Worm (Caenorhabditis elegans) whole organism, early embryonic: ENCODE measurements around the gene Y46H3D.1.

ENCODE experiments used
- B0310.2 ChIP-seq: sonication (generic microtip); optimal IDR thresholded peaks from 2 replicates; lab custom pipeline; 2016; ENCODE audit warnings: mild to moderate bottlenecking, missing genetic modification characterization, missing compliant biosample characterization
- F13C5.2 ChIP-seq: sonication (generic microtip); optimal IDR thresholded peaks from 2 replicates; lab custom pipeline; 2017; ENCODE audit warnings: mild to moderate bottlenecking, missing genetic modification characterization, inconsistent platforms, missing compliant biosample characterization
- aly-1 ChIP-seq: sonication (generic microtip); optimal IDR thresholded peaks from 2 replicates; lab custom pipeline; 2016; ENCODE audit warnings: missing genetic modification characterization, missing compliant biosample characterization
- ama-1 ChIP-seq: fragments of 150-350 bp; optimal IDR thresholded peaks from 2 replicates; lab custom pipeline; 2014
- ceh-13 ChIP-seq: fragments of 200-800 bp; sonication (Bioruptor generic); optimal IDR thresholded peaks from 2 replicates; lab custom pipeline; 2018; ENCODE audit warnings: mild to moderate bottlenecking, missing genetic modification characterization, missing compliant biosample characterization
- ceh-36 ChIP-seq: sonication (generic microtip); optimal IDR thresholded peaks from 2 replicates; lab custom pipeline; 2016; ENCODE audit warnings: missing genetic modification characterization, inconsistent platforms, missing compliant biosample characterization
- ets-7 ChIP-seq: sonication (generic microtip); optimal IDR thresholded peaks from 2 replicates; lab custom pipeline; 2016; ENCODE audit warnings: missing genotype, missing genetic modification characterization, missing compliant biosample characterization
- flt-1 ChIP-seq: fragments of 200-800 bp; sonication (Bioruptor generic); IDR thresholded peaks from 2 replicates; pipeline ENCODE4 v1.3.6; 2022; ENCODE audit warnings: missing genetic modification characterization, missing compliant biosample characterization
- hmbx-1 ChIP-seq: sonication (generic microtip); optimal IDR thresholded peaks from 2 replicates; lab custom pipeline; 2016; ENCODE audit warnings: mild to moderate bottlenecking, missing genetic modification characterization, missing compliant biosample characterization
- hmg-4 ChIP-seq: fragments of 200-800 bp; sonication (Bioruptor generic); optimal IDR thresholded peaks from 2 replicates; lab custom pipeline; 2018; ENCODE audit warnings: mild to moderate bottlenecking, missing genetic modification characterization, missing compliant biosample characterization
- hnd-1 ChIP-seq: sonication (generic microtip); optimal IDR thresholded peaks from 2 replicates; lab custom pipeline; 2016; ENCODE audit warnings: missing genetic modification characterization, missing compliant biosample characterization
- pes-1 ChIP-seq: fragments of 200-800 bp; sonication (Bioruptor generic); IDR thresholded peaks from 2 replicates; pipeline ENCODE4 v1.3.6; 2022; ENCODE audit warnings: missing genetic modification reagents, missing genetic modification characterization, missing compliant biosample characterization
- scrt-1 ChIP-seq: fragments of 200-800 bp; sonication (Bioruptor generic); IDR thresholded peaks from 2 replicates; pipeline ENCODE4 v1.3.6; 2022; ENCODE audit warnings: missing genetic modification characterization, missing compliant biosample characterization
- sea-1 ChIP-seq: fragments of 200-800 bp; sonication (Bioruptor generic); conservative IDR thresholded peaks from 2 replicates; pipeline ENCODE4 v1.3.6; 2022; ENCODE audit warnings: missing genetic modification characterization, missing compliant biosample characterization
- tbx-11 ChIP-seq: fragments of 200-800 bp; sonication (Bioruptor generic); IDR thresholded peaks from 2 replicates; pipeline ENCODE4 v1.3.6; 2022; ENCODE audit warnings: missing genetic modification characterization, missing compliant biosample characterization
- tbx-37 ChIP-seq: fragments of 200-800 bp; sonication (Bioruptor generic); conservative IDR thresholded peaks from 2 replicates; pipeline ENCODE4 v1.3.6; 2022; ENCODE audit warnings: missing genetic modification reagents, missing genetic modification characterization, missing compliant biosample characterization
- tra-4 ChIP-seq: sonication (generic microtip); optimal IDR thresholded peaks from 2 replicates; lab custom pipeline; 2017; ENCODE audit warnings: missing genetic modification characterization, missing compliant biosample characterization

Gene Y46H3D.1

DNA sequence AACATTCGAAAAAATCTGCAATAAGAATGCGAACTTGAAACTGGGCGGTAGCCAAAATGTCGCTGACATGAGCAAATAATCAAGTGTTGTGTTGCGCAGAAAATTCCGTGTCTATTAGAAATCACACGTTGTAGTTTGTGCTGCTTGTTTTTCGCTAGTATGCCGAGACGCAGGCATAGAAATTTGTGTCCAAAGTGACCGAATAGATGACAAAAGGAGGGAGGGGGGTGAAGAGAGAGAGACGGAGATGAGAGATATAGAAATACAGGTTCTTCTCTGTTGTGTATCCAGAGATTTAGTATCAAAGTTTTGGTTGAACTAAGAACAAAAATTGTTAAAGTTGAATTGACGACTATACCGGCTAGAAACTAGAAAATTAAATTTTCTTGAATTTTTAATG is 15.0 kb upstream of the Y46H3D.1 start:
- TF ChIP-seq tbx-11 (no peak), pes-1 (GFP tag; lab: Robert Waterston, UW) (no peak), ceh-13 (GFP tag; lab: Kevin White, UChicago) (no peak), ceh-36 (tag; lab: Kevin White, UChicago) (no peak), sea-1 (GFP tag; lab: Robert Waterston, UW) (no peak), scrt-1 (no peak), F13C5.2 (tag; lab: Kevin White, UChicago) (no peak), B0310.2 (tag; lab: Kevin White, UChicago) (no peak), flt-1 (GFP tag; lab: Robert Waterston, UW) (no peak), tbx-37 (GFP tag; lab: Robert Waterston, UW) (no peak), ama-1 (lab: Kevin White, UChicago) (no peak), aly-1 (tag; lab: Kevin White, UChicago) (no peak), hmg-4 (GFP tag; lab: Kevin White, UChicago) (no peak), tra-4 (tag; lab: Kevin White, UChicago) (no peak)

ce11 chrV:1629329-1629728 is 13.0 kb upstream of the Y46H3D.1 start, which contains the start of gene nhr-238:
nhr-238 (minus strand) TSS chrV:1629432.
- no peak for TF ChIP-seq hmbx-1
- no peak for TF ChIP-seq tbx-37 (GFP tag; lab: Robert Waterston, UW)
- TF ChIP-seq ama-1 (lab: Kevin White, UChicago): no peak
- no peak for TF ChIP-seq tbx-11
- no peak for TF ChIP-seq flt-1 (GFP tag; lab: Robert Waterston, UW)
- no peak for TF ChIP-seq tra-4 (tag; lab: Kevin White, UChicago)
- no peak for TF ChIP-seq hnd-1
- TF ChIP-seq sea-1 (GFP tag; lab: Robert Waterston, UW): no peak
- no peak for TF ChIP-seq pes-1 (GFP tag; lab: Robert Waterston, UW)
- TF ChIP-seq ceh-36 (tag; lab: Kevin White, UChicago): no peak
- no peak for TF ChIP-seq aly-1 (tag; lab: Kevin White, UChicago)
- no peak for TF ChIP-seq B0310.2 (tag; lab: Kevin White, UChicago)
- TF ChIP-seq hmg-4 (GFP tag; lab: Kevin White, UChicago): no peak
- TF ChIP-seq ceh-13 (GFP tag; lab: Kevin White, UChicago): no peak
- TF ChIP-seq scrt-1: no peak
- TF ChIP-seq ets-7 (tag; lab: Kevin White, UChicago): no peak

- TF ChIP-seq ceh-13 (GFP tag; lab: Kevin White, UChicago) (no peak), hmbx-1 (no peak), tbx-11 (no peak), ama-1 (lab: Kevin White, UChicago) (no peak), ceh-36 (tag; lab: Kevin White, UChicago) (no peak), F13C5.2 (tag; lab: Kevin White, UChicago) (no peak), flt-1 (GFP tag; lab: Robert Waterston, UW) (no peak), aly-1 (tag; lab: Kevin White, UChicago) (no peak), pes-1 (GFP tag; lab: Robert Waterston, UW) (no peak), hmg-4 (GFP tag; lab: Kevin White, UChicago) (no peak), sea-1 (GFP tag; lab: Robert Waterston, UW) (no peak), ets-7 (tag; lab: Kevin White, UChicago) (no peak), scrt-1 (no peak), B0310.2 (tag; lab: Kevin White, UChicago) (no peak), tbx-37 (GFP tag; lab: Robert Waterston, UW) (no peak), tra-4 (tag; lab: Kevin White, UChicago) (no peak), hnd-1 (no peak)
Observed at ce11 chrV:1631148-1631547, 11.2 kb upstream of the Y46H3D.1 start, which contains the start of gene Y46H3D.8. Y46H3D.8 (minus strand) TSS chrV:1631248.

DNA sequence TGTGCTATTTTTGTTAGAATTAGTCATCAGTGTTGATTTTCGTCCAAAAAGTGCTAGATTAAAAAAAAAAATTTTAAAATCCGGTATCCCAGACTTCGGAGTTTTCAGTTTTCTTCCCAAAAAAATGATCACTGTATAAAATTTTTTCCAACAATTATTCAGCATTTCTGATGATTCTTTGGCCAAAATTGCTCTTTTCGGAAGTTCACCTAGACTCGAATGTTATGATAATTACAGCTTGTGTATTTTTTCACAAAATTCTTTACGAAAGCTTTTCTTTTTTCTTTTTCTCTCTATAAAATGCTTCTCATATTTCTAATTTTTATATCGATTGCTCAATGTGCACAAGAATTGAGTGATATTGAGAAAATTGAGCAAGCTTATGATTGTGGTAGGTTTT is 10.6 kb upstream of the Y46H3D.1 start, which contains the start of gene irld-17:
Gene irld-17, plus strand, starts transcription at position 301 of the 400 bp plus-strand sequence.
- TF ChIP-seq scrt-1 (no peak), hnd-1 (no peak), B0310.2 (tag; lab: Kevin White, UChicago) (no peak), pes-1 (GFP tag; lab: Robert Waterston, UW) (no peak), flt-1 (GFP tag; lab: Robert Waterston, UW) (no peak), ceh-13 (GFP tag; lab: Kevin White, UChicago) (no peak), hmbx-1 (no peak), ets-7 (tag; lab: Kevin White, UChicago) (no peak), ceh-36 (tag; lab: Kevin White, UChicago) (no peak), hmg-4 (GFP tag; lab: Kevin White, UChicago) (no peak), tbx-11 (no peak)

DNA sequence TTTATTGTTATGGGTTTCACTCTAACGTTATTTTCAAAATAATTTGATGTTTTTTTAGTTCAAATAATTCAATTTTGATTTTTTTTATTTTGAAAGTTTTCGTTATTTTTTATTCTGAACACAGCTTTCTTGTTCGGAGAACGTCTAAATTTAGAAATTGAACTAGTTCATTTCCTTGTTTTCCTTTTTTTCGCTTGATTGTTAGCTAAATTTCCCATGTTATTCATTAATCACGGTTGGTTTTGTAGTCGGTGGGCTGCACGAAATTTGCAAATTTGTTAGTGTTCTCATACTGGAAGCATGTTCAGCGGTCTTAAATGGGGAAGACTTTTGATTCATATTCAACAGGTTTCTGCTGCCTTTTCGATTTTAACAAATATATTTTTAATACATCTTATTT is 6.4 kb upstream of the Y46H3D.1 start, which contains the start of gene str-222:
Gene str-222, plus strand, starts transcription at position 301 of the 400 bp plus-strand sequence.
- no peak for TF ChIP-seq ceh-36 (tag; lab: Kevin White, UChicago)
- TF ChIP-seq ama-1 (lab: Kevin White, UChicago): no peak
- TF ChIP-seq hmg-4 (GFP tag; lab: Kevin White, UChicago): no peak
- no peak for TF ChIP-seq hmbx-1
- TF ChIP-seq flt-1 (GFP tag; lab: Robert Waterston, UW): no peak
- no peak for TF ChIP-seq tra-4 (tag; lab: Kevin White, UChicago)
- no peak for TF ChIP-seq tbx-37 (GFP tag; lab: Robert Waterston, UW)
- no peak for TF ChIP-seq sea-1 (GFP tag; lab: Robert Waterston, UW)
- TF ChIP-seq aly-1 (tag; lab: Kevin White, UChicago): no peak
- no peak for TF ChIP-seq pes-1 (GFP tag; lab: Robert Waterston, UW)
- TF ChIP-seq ets-7 (tag; lab: Kevin White, UChicago): no peak
- TF ChIP-seq B0310.2 (tag; lab: Kevin White, UChicago): no peak

ce11 chrV:1640008-1640407 is 2.3 kb upstream of the Y46H3D.1 start, which contains the start of gene str-221:
str-221 (plus strand) TSS chrV:1640308.
- TF ChIP-seq tbx-11 (no peak), hnd-1 (no peak)

- no peak for TF ChIP-seq scrt-1
- TF ChIP-seq hmbx-1: no peak
- no peak for TF ChIP-seq ceh-36 (tag; lab: Kevin White, UChicago)
- TF ChIP-seq ceh-13 (GFP tag; lab: Kevin White, UChicago): no peak
- TF ChIP-seq sea-1 (GFP tag; lab: Robert Waterston, UW): no peak
- no peak for TF ChIP-seq tbx-11
- TF ChIP-seq ama-1 (lab: Kevin White, UChicago): no peak
- TF ChIP-seq hmg-4 (GFP tag; lab: Kevin White, UChicago): no peak
- TF ChIP-seq aly-1 (tag; lab: Kevin White, UChicago): no peak
- TF ChIP-seq pes-1 (GFP tag; lab: Robert Waterston, UW): no peak
- no peak for TF ChIP-seq ets-7 (tag; lab: Kevin White, UChicago)
- no peak for TF ChIP-seq F13C5.2 (tag; lab: Kevin White, UChicago)
Observed at ce11 chrV:1642768-1643167, 469 bp downstream of the Y46H3D.1 start.
